Fruit fly (Drosophila melanogaster) whole organism, embryonic: ENCODE results near the gene BTBD9.

ENCODE experiments used
- Asciz ChIP-seq: fragments of 200-800 bp; sonication (Bioruptor generic); optimal IDR thresholded peaks from 2 replicates; lab custom pipeline; 2017; ENCODE audit warnings: missing biosample characterization, mild to moderate bottlenecking, missing genetic modification characterization, missing genetic modification reagents
- Atf-2 ChIP-seq: fragments of 200-800 bp; sonication (Bioruptor generic); optimal IDR thresholded peaks from 2 replicates; lab custom pipeline; 2016; ENCODE audit warnings: missing biosample characterization, missing genetic modification characterization
- B-H2 ChIP-seq: fragments of 200-800 bp; sonication (Bioruptor generic); optimal IDR thresholded peaks from 2 replicates; lab custom pipeline; 2018; ENCODE audit warnings: missing biosample characterization, mild to moderate bottlenecking, missing genetic modification characterization
- BEAF-32 ChIP-seq: fragments of 200-800 bp; sonication (Bioruptor generic); optimal IDR thresholded peaks from 3 replicates; lab custom pipeline; 2017; ENCODE audit warnings: missing biosample characterization, missing genetic modification characterization, mild to moderate bottlenecking, moderate library complexity, missing genetic modification reagents
- CG14050 ChIP-seq: fragments of 200-800 bp; sonication (Bioruptor generic); IDR thresholded peaks from 3 replicates; pipeline ENCODE4 v1.3.6; 2022; ENCODE audit warnings: missing biosample characterization, missing genetic modification characterization
- CG1602 ChIP-seq: fragments of 200-800 bp; sonication (Bioruptor generic); optimal IDR thresholded peaks from 3 replicates; lab custom pipeline; 2016; ENCODE audit warnings: missing biosample characterization, missing genetic modification characterization
- CG1647 ChIP-seq: fragments of 200-800 bp; sonication (Bioruptor generic); optimal IDR thresholded peaks from 3 replicates; lab custom pipeline; 2016; ENCODE audit warnings: missing biosample characterization, missing genetic modification characterization
- CG17385 ChIP-seq: fragments of 200-800 bp; sonication (Bioruptor generic); optimal IDR thresholded peaks from 3 replicates; lab custom pipeline; 2018; ENCODE audit warnings: missing biosample characterization, mild to moderate bottlenecking, missing genetic modification characterization
- CG1792 ChIP-seq: fragments of 200-800 bp; sonication (Bioruptor generic); optimal IDR thresholded peaks from 2 replicates; lab custom pipeline; 2016; ENCODE audit warnings: missing biosample characterization, missing genetic modification characterization
- CG18262 ChIP-seq: fragments of 200-800 bp; optimal IDR thresholded peaks from 3 replicates; lab custom pipeline; 2019; ENCODE audit warnings: missing biosample characterization, mild to moderate bottlenecking, missing genetic modification characterization, moderate library complexity
- CG30403 ChIP-seq: fragments of 200-800 bp; sonication (Bioruptor generic); optimal IDR thresholded peaks from 3 replicates; lab custom pipeline; 2016; ENCODE audit warnings: missing biosample characterization, missing genetic modification characterization
- CG32532 ChIP-seq: fragments of 200-800 bp; sonication (Bioruptor generic); IDR thresholded peaks from 2 replicates; pipeline ENCODE4 v1.3.6; 2022; ENCODE audit warnings: missing biosample characterization, missing genetic modification characterization
- CG34224 ChIP-seq: fragments of 200-800 bp; sonication (Bioruptor generic); IDR thresholded peaks from 3 replicates; pipeline ENCODE4 v1.3.6; 2022; ENCODE audit warnings: missing biosample characterization, missing genetic modification characterization; ENCODE audit not compliant: partially characterized antibody
- CG4424 ChIP-seq: fragments of 200-800 bp; sonication (Bioruptor generic); optimal IDR thresholded peaks from 3 replicates; lab custom pipeline; 2016; ENCODE audit warnings: missing biosample characterization, missing genetic modification characterization
- CG6254 ChIP-seq: fragments of 200-800 bp; sonication (Bioruptor generic); optimal IDR thresholded peaks from 3 replicates; lab custom pipeline; 2017; ENCODE audit warnings: mild to moderate bottlenecking, missing biosample characterization, missing genetic modification reagents, missing genetic modification characterization
- CG6272 ChIP-seq: fragments of 200-800 bp; sonication (Bioruptor generic); IDR thresholded peaks from 2 replicates; pipeline ENCODE4 v1.3.6; 2022; ENCODE audit warnings: missing biosample characterization, missing genetic modification characterization
- CG8478 ChIP-seq: fragments of >200 bp; optimal IDR thresholded peaks from 2 replicates; lab custom pipeline; 2018
- CG9727 ChIP-seq: fragments of 200-800 bp; sonication (Bioruptor generic); optimal IDR thresholded peaks from 3 replicates; lab custom pipeline; 2017; ENCODE audit warnings: missing biosample characterization, mild to moderate bottlenecking, missing genetic modification characterization
- CHES-1-like ChIP-seq: fragments of 200-800 bp; sonication (Bioruptor generic); optimal IDR thresholded peaks from 2 replicates; lab custom pipeline; 2016; ENCODE audit warnings: missing biosample characterization, missing genetic modification characterization
- D19B ChIP-seq: fragments of 200-800 bp; sonication (Bioruptor generic); optimal IDR thresholded peaks from 2 replicates; lab custom pipeline; 2017; ENCODE audit warnings: missing biosample characterization, mild to moderate bottlenecking, missing genetic modification characterization
- Ets65A ChIP-seq: fragments of 200-800 bp; sonication (Bioruptor generic); peaks from one replicate; lab custom pipeline; 2016; ENCODE audit warnings: missing biosample characterization, missing genetic modification characterization
- HmgD ChIP-seq: fragments of 200-800 bp; sonication (Bioruptor generic); optimal IDR thresholded peaks from 3 replicates; lab custom pipeline; 2016; ENCODE audit warnings: missing biosample characterization, missing genetic modification characterization
- Hmr ChIP-seq: fragments of 200-800 bp; sonication (Bioruptor generic); optimal IDR thresholded peaks from 3 replicates; lab custom pipeline; 2017; ENCODE audit warnings: mild to moderate bottlenecking, missing biosample characterization, missing genetic modification reagents, missing genetic modification characterization
- Hr51 ChIP-seq, 2 experiments: fragments of 200-800 bp; sonication (Bioruptor generic); optimal IDR thresholded peaks; 2 replicates in 1 of 2; 3 replicates in 1 of 2; lab custom pipeline; 2016 to 2018; ENCODE audit warnings: missing biosample characterization in 2 of 2, missing genetic modification characterization in 2 of 2, mild to moderate bottlenecking in 1 of 2, moderate library complexity in 1 of 2
- Lhr ChIP-seq: fragments of 200-800 bp; sonication (Bioruptor generic); optimal IDR thresholded peaks from 3 replicates; lab custom pipeline; 2017; ENCODE audit warnings: mild to moderate bottlenecking, missing biosample characterization, missing genetic modification reagents, missing genetic modification characterization
- MBD-R2 ChIP-seq: fragments of 200-800 bp; sonication (Bioruptor generic); IDR thresholded peaks from 2 replicates; pipeline ENCODE4 v1.3.6; 2022; ENCODE audit warnings: missing biosample characterization, missing genetic modification characterization
- TFAM ChIP-seq: fragments of 200-800 bp; sonication (Bioruptor generic); optimal IDR thresholded peaks from 2 replicates; lab custom pipeline; 2017; ENCODE audit warnings: missing biosample characterization, missing genetic modification characterization, inconsistent platforms
- Taf1 ChIP-seq: fragments of 200-800 bp; sonication (Bioruptor generic); IDR thresholded peaks from 2 replicates; pipeline ENCODE4 v1.3.6; 2022; ENCODE audit warnings: missing biosample characterization, missing genetic modification characterization
- Tbp ChIP-seq: fragments of >200 bp; optimal IDR thresholded peaks from 2 replicates; lab custom pipeline; 2018; ENCODE audit warnings: missing biosample characterization, missing genetic modification characterization
- Usf ChIP-seq: fragments of 200-800 bp; sonication (Bioruptor generic); optimal IDR thresholded peaks from 2 replicates; lab custom pipeline; 2017; ENCODE audit warnings: missing genotype, missing biosample characterization, missing genetic modification characterization
- cad ChIP-seq: fragments of >200 bp; optimal IDR thresholded peaks from 2 replicates; lab custom pipeline; 2017; ENCODE audit warnings: missing biosample characterization, missing genetic modification characterization
- en ChIP-seq: fragments of 200-800 bp; sonication (Bioruptor generic); optimal IDR thresholded peaks from 2 replicates; lab custom pipeline; 2016; ENCODE audit warnings: missing biosample characterization, missing genetic modification characterization
- ham ChIP-seq: fragments of 200-800 bp; sonication (Bioruptor generic); IDR thresholded peaks from 2 replicates; pipeline ENCODE4 v1.3.6; 2022; ENCODE audit warnings: missing biosample characterization, missing genetic modification characterization
- hth ChIP-seq: fragments of >200 bp; optimal IDR thresholded peaks from 2 replicates; lab custom pipeline; 2017; ENCODE audit warnings: inconsistent platforms
- jumu ChIP-seq: fragments of 200-800 bp; sonication (Bioruptor generic); optimal IDR thresholded peaks from 3 replicates; lab custom pipeline; 2016; ENCODE audit warnings: missing biosample characterization, missing genetic modification characterization
- kay ChIP-seq: fragments of 200-800 bp; sonication (Bioruptor generic); optimal IDR thresholded peaks from 2 replicates; lab custom pipeline; 2016; ENCODE audit warnings: missing biosample characterization, missing genetic modification characterization
- klu ChIP-seq: fragments of 200-800 bp; sonication (Bioruptor generic); IDR thresholded peaks from 2 replicates; pipeline ENCODE4 v1.3.6; 2022; ENCODE audit warnings: missing biosample characterization, missing genetic modification characterization
- knrl ChIP-seq: fragments of 200-800 bp; sonication (Bioruptor generic); IDR thresholded peaks from 3 replicates; pipeline ENCODE4 v1.3.6; 2022; ENCODE audit warnings: missing biosample characterization, missing genetic modification characterization; ENCODE audit not compliant: partially characterized antibody
- nom ChIP-seq: fragments of 200-800 bp; sonication (Bioruptor generic); optimal IDR thresholded peaks from 2 replicates; lab custom pipeline; 2017; ENCODE audit warnings: missing biosample characterization, missing genetic modification characterization, mild to moderate bottlenecking, moderate library complexity, missing genetic modification reagents
- repo ChIP-seq: fragments of 200-800 bp; sonication (Bioruptor generic); optimal IDR thresholded peaks from 2 replicates; lab custom pipeline; 2016; ENCODE audit warnings: missing biosample characterization, missing genetic modification characterization
- ro ChIP-seq: fragments of 200-800 bp; sonication (Bioruptor generic); IDR thresholded peaks from 2 replicates; pipeline ENCODE4 v1.3.6; 2022; ENCODE audit warnings: missing biosample characterization, missing genetic modification characterization
- sisA ChIP-seq: fragments of 200-800 bp; sonication (Bioruptor generic); IDR thresholded peaks from 2 replicates; pipeline ENCODE4 v1.3.6; 2022; ENCODE audit warnings: missing biosample characterization, missing genetic modification characterization
- ssp ChIP-seq: fragments of 200-800 bp; sonication (Bioruptor generic); IDR thresholded peaks from 2 replicates; pipeline ENCODE4 v1.3.6; 2022; ENCODE audit warnings: missing biosample characterization, missing genetic modification characterization
- stc ChIP-seq: fragments of 200-800 bp; sonication (Bioruptor generic); IDR thresholded peaks from 2 replicates; pipeline ENCODE4 v1.3.6; 2022; ENCODE audit warnings: missing biosample characterization, missing genetic modification characterization
- tin ChIP-seq: fragments of 200-800 bp; sonication (Bioruptor generic); optimal IDR thresholded peaks from 3 replicates; lab custom pipeline; 2016; ENCODE audit warnings: missing biosample characterization, missing genetic modification characterization
- tna ChIP-seq: fragments of 200-800 bp; sonication (Bioruptor generic); IDR thresholded peaks from 2 replicates; pipeline ENCODE4 v1.3.6; 2022; ENCODE audit warnings: missing biosample characterization, missing genetic modification characterization; ENCODE audit not compliant: partially characterized antibody
- toy ChIP-seq: fragments of 200-800 bp; sonication (Bioruptor generic); IDR thresholded peaks from 2 replicates; pipeline ENCODE4 v1.3.6; 2022; ENCODE audit warnings: missing biosample characterization, missing genetic modification characterization
- ttk ChIP-seq: fragments of 200-800 bp; sonication (Bioruptor generic); IDR thresholded peaks from 2 replicates; pipeline ENCODE4 v2.1.2; 2022; ENCODE audit warnings: missing biosample characterization, missing genetic modification characterization
- twi ChIP-seq: fragments of 200-800 bp; optimal IDR thresholded peaks from 2 replicates; lab custom pipeline; 2019; ENCODE audit warnings: missing biosample characterization, mild to moderate bottlenecking, missing genetic modification characterization, moderate library complexity

BTBD9 gene

dm6 chrX:10737422-10738150 lies 30.8 kb upstream of the BTBD9 start (continued):
- TF ChIP-seq repo (GFP tag; lab: Kevin White, UChicago) = peak; percentile 59
- peak; percentile 82 for TF ChIP-seq CG6272
- TF ChIP-seq Hr51 (GFP tag; optimal IDR thresholded peaks at IDR 0.05; lab: Kevin White, UChicago) = peak; percentile 71 to 87
- TF ChIP-seq hth (lab: Kevin White, UChicago) = no peak
- no peak for TF ChIP-seq cad (GFP tag; lab: Kevin White, UChicago)
- TF ChIP-seq ssp (GFP tag; lab: Robert Waterston, UW) = peak; percentile 79
- peak; percentile 84 for TF ChIP-seq CG32532 (GFP tag; lab: Robert Waterston, UW)
- peak; percentile 86 for TF ChIP-seq stc
- peak; percentile 79 for TF ChIP-seq CG6254
- TF ChIP-seq nom = no peak
- peak; percentile 68 for TF ChIP-seq Lhr (GFP tag; lab: Kevin White, UChicago)
- peak; percentile 24 for TF ChIP-seq Usf (GFP tag; lab: Kevin White, UChicago)
- TF ChIP-seq Taf1 (GFP tag; lab: Robert Waterston, UW) = peak; percentile 60; the same call in 1 of the 2 replicates
- TF ChIP-seq CG18262 (tag; lab: Kevin White, UChicago) = peak; percentile 92
- peak; percentile 62 for TF ChIP-seq CG1602 (GFP tag; lab: Kevin White, UChicago)
- TF ChIP-seq Ets65A (GFP tag; lab: Kevin White, UChicago) = peak; percentile 97
- TF ChIP-seq klu (GFP tag; lab: Robert Waterston, UW) = peak; percentile 67
- peak; percentile 65; the same call in 2 of the 3 replicates for TF ChIP-seq CG14050 (GFP tag; lab: Robert Waterston, UW)
- peak; percentile 35 for TF ChIP-seq TFAM (GFP tag; lab: Kevin White, UChicago)
- TF ChIP-seq CG17385 (GFP tag; lab: Kevin White, UChicago) = peak; percentile 85
- peak; percentile 22 for TF ChIP-seq kay (GFP tag; lab: Kevin White, UChicago)
- TF ChIP-seq sisA (GFP tag; lab: Robert Waterston, UW) = peak; percentile 91
- TF ChIP-seq CG30403 (GFP tag; lab: Kevin White, UChicago) = peak; percentile 69
- peak; percentile 88 for TF ChIP-seq Hmr (GFP tag; lab: Kevin White, UChicago)
- TF ChIP-seq Atf-2 (GFP tag; lab: Kevin White, UChicago) = peak; percentile 47
- TF ChIP-seq Asciz (GFP tag; lab: Kevin White, UChicago) = peak; percentile 83
- no peak for TF ChIP-seq ham (GFP tag; lab: Robert Waterston, UW)
- TF ChIP-seq CG8478 = no peak
- peak; percentile 70 for TF ChIP-seq tin
- TF ChIP-seq toy (GFP tag; lab: Robert Waterston, UW) = 0 out of 2 replicates have a peak, but pooled peaks have one; percentile 12
- TF ChIP-seq jumu (GFP tag; lab: Kevin White, UChicago) = peak; percentile 87
- peak; percentile 62 for TF ChIP-seq twi (tag; lab: Kevin White, UChicago)
- TF ChIP-seq ttk (GFP tag; lab: Robert Waterston, UW) = peak; percentile 90
- no peak for TF ChIP-seq knrl (GFP tag; lab: Robert Waterston, UW)
- TF ChIP-seq CG34224 (GFP tag; lab: Robert Waterston, UW) = no peak
- peak; percentile 84 for TF ChIP-seq CG1792 (GFP tag; lab: Kevin White, UChicago)
- peak; percentile 85 for TF ChIP-seq CHES-1-like
- no peak for TF ChIP-seq BEAF-32
- TF ChIP-seq en (GFP tag; lab: Kevin White, UChicago) = peak; percentile 47
- TF ChIP-seq Tbp (GFP tag; lab: Kevin White, UChicago) = no peak
- peak; percentile 4 for TF ChIP-seq HmgD (GFP tag; lab: Kevin White, UChicago)
- TF ChIP-seq CG1647 (GFP tag; lab: Kevin White, UChicago) = peak; percentile 68
- peak; percentile 61 for TF ChIP-seq B-H2 (GFP tag; lab: Kevin White, UChicago)
- TF ChIP-seq ro (GFP tag; lab: Robert Waterston, UW) = peak; percentile 55
- peak; percentile 73 for TF ChIP-seq CG9727 (GFP tag; lab: Kevin White, UChicago)
- TF ChIP-seq CG4424 = peak; percentile 72
- peak; percentile 49; the same call in 1 of the 2 replicates for TF ChIP-seq MBD-R2
- TF ChIP-seq tna = no peak
- peak; percentile 61 for TF ChIP-seq D19B (GFP tag; lab: Kevin White, UChicago)
